Fruit fly (Drosophila melanogaster) whole organism, embryonic: Measurements from ENCODE around the gene CG42585.

Experiments used
- Bteb2 ChIP-seq: fragments of 200-800 bp; sonication (Bioruptor generic); optimal IDR thresholded peaks from 2 replicates; lab custom pipeline; 2016; ENCODE audit warnings: missing biosample characterization, missing genetic modification characterization
- CG10209 ChIP-seq: fragments of 200-800 bp; sonication (Bioruptor generic); optimal IDR thresholded peaks from 3 replicates; lab custom pipeline; 2017; ENCODE audit warnings: missing biosample characterization, mild to moderate bottlenecking, missing genetic modification characterization, missing genetic modification reagents
- CG11456 ChIP-seq: fragments of 200-800 bp; sonication (Bioruptor generic); IDR thresholded peaks from 3 replicates; pipeline ENCODE4 v1.3.6; 2022; ENCODE audit warnings: missing biosample characterization, missing genetic modification characterization
- CG12299 ChIP-seq: fragments of 200-800 bp; sonication (Bioruptor generic); optimal IDR thresholded peaks from 2 replicates; lab custom pipeline; 2018; ENCODE audit warnings: missing biosample characterization, mild to moderate bottlenecking, missing genetic modification characterization
- CG13287 ChIP-seq: fragments of 200-800 bp; sonication (Bioruptor generic); IDR thresholded peaks from 2 replicates; pipeline ENCODE4 v1.3.6; 2022; ENCODE audit warnings: missing biosample characterization, missing genetic modification characterization; ENCODE audit not compliant: partially characterized antibody
- CG14014 ChIP-seq: fragments of 200-800 bp; sonication (Bioruptor generic); IDR thresholded peaks from 2 replicates; pipeline ENCODE4 v1.3.6; 2022; ENCODE audit warnings: missing biosample characterization, missing genetic modification characterization
- CG1529 ChIP-seq: fragments of 200-800 bp; sonication (Bioruptor generic); optimal IDR thresholded peaks from 3 replicates; lab custom pipeline; 2018; ENCODE audit warnings: missing biosample characterization, missing genetic modification characterization
- CG15479 ChIP-seq: fragments of 200-800 bp; sonication (Bioruptor generic); optimal IDR thresholded peaks from 3 replicates; lab custom pipeline; 2019; ENCODE audit warnings: missing biosample characterization, mild to moderate bottlenecking, missing genetic modification characterization, moderate library complexity
- CG1602 ChIP-seq: fragments of 200-800 bp; sonication (Bioruptor generic); optimal IDR thresholded peaks from 3 replicates; lab custom pipeline; 2016; ENCODE audit warnings: missing biosample characterization, missing genetic modification characterization
- CG17802 ChIP-seq: fragments of 200-800 bp; sonication (Bioruptor generic); optimal IDR thresholded peaks from 2 replicates; lab custom pipeline; 2018; ENCODE audit warnings: missing biosample characterization, mild to moderate bottlenecking, missing genetic modification characterization, moderate library complexity
- CG2678 ChIP-seq: fragments of 200-800 bp; sonication (Bioruptor generic); optimal IDR thresholded peaks from 3 replicates; lab custom pipeline; 2019; ENCODE audit warnings: missing biosample characterization, mild to moderate bottlenecking, missing genetic modification characterization, moderate library complexity
- CG31224 ChIP-seq: fragments of 200-800 bp; sonication (Bioruptor generic); IDR thresholded peaks from 2 replicates; pipeline ENCODE4 v1.3.6; 2022; ENCODE audit warnings: missing biosample characterization, missing genetic modification characterization
- CG32767 ChIP-seq: fragments of 200-800 bp; sonication (Bioruptor generic); IDR thresholded peaks from 2 replicates; pipeline ENCODE4 v1.3.6; 2022; ENCODE audit warnings: missing biosample characterization, missing genetic modification characterization
- CG34422 ChIP-seq: fragments of 200-800 bp; sonication (Bioruptor generic); IDR thresholded peaks from 3 replicates; pipeline ENCODE4 v1.3.6; 2022; ENCODE audit warnings: missing biosample characterization, missing genetic modification characterization
- CG6765 ChIP-seq: fragments of 200-800 bp; sonication (Bioruptor generic); optimal IDR thresholded peaks from 3 replicates; lab custom pipeline; 2017; ENCODE audit warnings: missing biosample characterization, mild to moderate bottlenecking, missing genetic modification characterization
- CG7745 ChIP-seq: fragments of 200-800 bp; sonication (Bioruptor generic); optimal IDR thresholded peaks from 2 replicates; lab custom pipeline; 2018; ENCODE audit warnings: missing biosample characterization, mild to moderate bottlenecking, missing genetic modification characterization, moderate library complexity
- CG7839 ChIP-seq: fragments of 200-800 bp; sonication (Bioruptor generic); optimal IDR thresholded peaks from 3 replicates; lab custom pipeline; 2018; ENCODE audit warnings: missing biosample characterization, mild to moderate bottlenecking, missing genetic modification characterization, moderate library complexity
- CG8388 ChIP-seq: fragments of 200-800 bp; sonication (Bioruptor generic); optimal IDR thresholded peaks from 2 replicates; lab custom pipeline; 2019; ENCODE audit warnings: missing biosample characterization, mild to moderate bottlenecking, missing genetic modification characterization, moderate library complexity
- CG8765 ChIP-seq: fragments of 200-800 bp; sonication (Bioruptor generic); IDR thresholded peaks from 2 replicates; pipeline ENCODE4 v1.3.6; 2022; ENCODE audit warnings: missing biosample characterization, missing genetic modification characterization
- Camta ChIP-seq: fragments of 200-800 bp; sonication (Bioruptor generic); optimal IDR thresholded peaks from 2 replicates; lab custom pipeline; 2016; ENCODE audit warnings: missing biosample characterization, missing genetic modification characterization
- D19A ChIP-seq: fragments of 200-800 bp; optimal IDR thresholded peaks from 3 replicates; lab custom pipeline; 2019; ENCODE audit warnings: missing biosample characterization, mild to moderate bottlenecking, missing genetic modification characterization, moderate library complexity
- Deaf1 ChIP-seq: fragments of 200-800 bp; optimal IDR thresholded peaks from 3 replicates; lab custom pipeline; 2019; ENCODE audit warnings: missing biosample characterization, mild to moderate bottlenecking, missing genetic modification characterization, moderate library complexity
- HLHmδ ChIP-seq: fragments of 200-800 bp; sonication (Bioruptor generic); optimal IDR thresholded peaks from 2 replicates; lab custom pipeline; 2018; ENCODE audit warnings: missing biosample characterization, mild to moderate bottlenecking, missing genetic modification characterization, moderate library complexity
- HmgD ChIP-seq: fragments of 200-800 bp; sonication (Bioruptor generic); optimal IDR thresholded peaks from 3 replicates; lab custom pipeline; 2016; ENCODE audit warnings: missing biosample characterization, missing genetic modification characterization
- Nf-YA ChIP-seq: fragments of 200-800 bp; sonication (Bioruptor generic); IDR thresholded peaks from 2 replicates; pipeline ENCODE4 v1.3.6; 2022; ENCODE audit warnings: missing biosample characterization, missing genetic modification characterization
- Optix ChIP-seq: fragments of 200-800 bp; sonication (Bioruptor generic); IDR thresholded peaks from 3 replicates; pipeline ENCODE4 v1.3.6; 2022; ENCODE audit warnings: missing biosample characterization, missing genetic modification characterization
- TFAM ChIP-seq: fragments of 200-800 bp; sonication (Bioruptor generic); optimal IDR thresholded peaks from 2 replicates; lab custom pipeline; 2017; ENCODE audit warnings: missing biosample characterization, missing genetic modification characterization, inconsistent platforms
- Trl ChIP-seq, 3 experiments: fragments of >200 bp in 2 of 3; fragments of 200-800 bp in 1 of 3; sonication (Bioruptor generic) in 1 of 3; optimal IDR thresholded peaks; 2 replicates in 1 of 3; 3 replicates in 2 of 3; lab custom pipeline; 2016 to 2017; ENCODE audit warnings: missing biosample characterization in 1 of 3, missing genetic modification characterization in 1 of 3
- az2 ChIP-seq: fragments of 200-800 bp; sonication (Bioruptor generic); optimal IDR thresholded peaks from 3 replicates; lab custom pipeline; 2016; ENCODE audit warnings: missing biosample characterization, missing genetic modification characterization
- cad ChIP-seq: fragments of >200 bp; optimal IDR thresholded peaks from 2 replicates; lab custom pipeline; 2017; ENCODE audit warnings: missing biosample characterization, missing genetic modification characterization
- ci ChIP-seq: fragments of 200-800 bp; sonication (Bioruptor generic); IDR thresholded peaks from 3 replicates; pipeline ENCODE4 v1.3.6; 2022; ENCODE audit warnings: missing biosample characterization, missing genetic modification characterization
- crp ChIP-seq, 2 experiments: fragments of 200-800 bp; sonication (Bioruptor generic); optimal IDR thresholded peaks; 2 replicates in 1 of 2; 3 replicates in 1 of 2; lab custom pipeline; 2017; ENCODE audit warnings: missing biosample characterization in 2 of 2, missing genetic modification characterization in 2 of 2, mild to moderate bottlenecking in 1 of 2, moderate library complexity in 1 of 2
- dati ChIP-seq: fragments of 200-800 bp; sonication (Bioruptor generic); IDR thresholded peaks from 2 replicates; pipeline ENCODE4 v1.3.6; 2022; ENCODE audit warnings: missing biosample characterization, missing genetic modification characterization
- dmrt11E ChIP-seq: fragments of 200-800 bp; sonication (Bioruptor generic); optimal IDR thresholded peaks from 3 replicates; lab custom pipeline; 2018; ENCODE audit warnings: missing biosample characterization, mild to moderate bottlenecking, missing genetic modification characterization, moderate library complexity
- dysf ChIP-seq: fragments of 200-800 bp; sonication (Bioruptor generic); IDR thresholded peaks from 3 replicates; pipeline ENCODE4 v1.3.6; 2022; ENCODE audit warnings: missing biosample characterization, missing genetic modification characterization
- ewg ChIP-seq: fragments of 200-800 bp; sonication (Bioruptor generic); optimal IDR thresholded peaks from 3 replicates; lab custom pipeline; 2017; ENCODE audit warnings: mild to moderate bottlenecking, missing biosample characterization, missing genetic modification reagents, missing genetic modification characterization
- fru ChIP-seq: fragments of >200 bp; optimal IDR thresholded peaks from 2 replicates; lab custom pipeline; 2017
- ham ChIP-seq: fragments of 200-800 bp; sonication (Bioruptor generic); IDR thresholded peaks from 2 replicates; pipeline ENCODE4 v1.3.6; 2022; ENCODE audit warnings: missing biosample characterization, missing genetic modification characterization
- jumu ChIP-seq: fragments of 200-800 bp; sonication (Bioruptor generic); optimal IDR thresholded peaks from 3 replicates; lab custom pipeline; 2016; ENCODE audit warnings: missing biosample characterization, missing genetic modification characterization
- luna ChIP-seq: fragments of 200-800 bp; sonication (Bioruptor generic); optimal IDR thresholded peaks from 2 replicates; lab custom pipeline; 2016; ENCODE audit warnings: missing biosample characterization, missing genetic modification characterization
- mirr ChIP-seq: fragments of 200-800 bp; sonication (Bioruptor generic); optimal IDR thresholded peaks from 3 replicates; lab custom pipeline; 2018; ENCODE audit warnings: missing biosample characterization, mild to moderate bottlenecking, missing genetic modification characterization
- pita ChIP-seq: fragments of 200-800 bp; sonication (Bioruptor generic); optimal IDR thresholded peaks from 2 replicates; lab custom pipeline; 2017; ENCODE audit warnings: missing biosample characterization, mild to moderate bottlenecking, missing genetic modification characterization
- run ChIP-seq: fragments of 200-800 bp; sonication (Bioruptor generic); optimal IDR thresholded peaks from 3 replicates; lab custom pipeline; 2018; ENCODE audit warnings: missing biosample characterization, mild to moderate bottlenecking, missing genetic modification characterization
- schlank ChIP-seq: fragments of 200-800 bp; sonication (Bioruptor generic); optimal IDR thresholded peaks from 2 replicates; lab custom pipeline; 2018; ENCODE audit warnings: missing biosample characterization, mild to moderate bottlenecking, missing genetic modification characterization
- scrt ChIP-seq: fragments of 200-800 bp; sonication (Bioruptor generic); optimal IDR thresholded peaks from 2 replicates; lab custom pipeline; 2018; ENCODE audit warnings: missing biosample characterization, mild to moderate bottlenecking, missing genetic modification characterization, moderate library complexity
- sd ChIP-seq: fragments of 200-800 bp; sonication (Bioruptor generic); optimal IDR thresholded peaks from 3 replicates; lab custom pipeline; 2018; ENCODE audit warnings: missing biosample characterization, mild to moderate bottlenecking, missing genetic modification characterization, moderate library complexity
- so ChIP-seq: fragments of 200-800 bp; sonication (Bioruptor generic); IDR thresholded peaks from 3 replicates; pipeline ENCODE4 v1.3.6; 2022; ENCODE audit warnings: missing biosample characterization, missing genetic modification characterization
- ssp ChIP-seq: fragments of 200-800 bp; sonication (Bioruptor generic); IDR thresholded peaks from 2 replicates; pipeline ENCODE4 v1.3.6; 2022; ENCODE audit warnings: missing biosample characterization, missing genetic modification characterization
- tgo ChIP-seq: fragments of 200-800 bp; sonication (Bioruptor generic); IDR thresholded peaks from 3 replicates; pipeline ENCODE4 v1.3.6; 2022; ENCODE audit warnings: missing biosample characterization, missing genetic modification characterization
- tio ChIP-seq: fragments of 200-800 bp; sonication (Bioruptor generic); optimal IDR thresholded peaks from 2 replicates; lab custom pipeline; 2017; ENCODE audit warnings: missing biosample characterization, missing genetic modification characterization, inconsistent platforms
- wor ChIP-seq: fragments of 200-800 bp; sonication (Bioruptor generic); IDR thresholded peaks from 2 replicates; pipeline ENCODE4 v1.3.6; 2022; ENCODE audit warnings: missing biosample characterization, missing genetic modification characterization

CG42585 gene

DNA sequence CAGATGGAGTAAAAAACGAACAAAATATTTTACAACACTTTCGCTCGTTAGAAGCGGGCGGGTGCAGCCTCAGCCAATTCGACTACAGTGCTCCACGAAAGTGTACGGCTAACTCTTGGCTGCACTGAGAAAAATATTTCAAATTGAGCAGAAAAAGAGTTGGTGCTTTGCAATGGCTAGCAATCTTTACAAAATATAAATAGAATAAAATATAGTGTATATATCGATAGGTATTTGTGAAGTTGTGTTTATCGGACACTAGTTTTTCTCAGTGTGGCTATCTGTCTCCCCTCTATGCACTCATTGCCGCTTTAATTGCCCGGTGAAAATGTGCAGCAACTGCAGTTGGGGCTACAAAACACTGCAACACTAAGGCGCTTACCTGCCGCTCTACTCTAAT is 38.2 kb upstream of the CG42585 start (continued):
- TF ChIP-seq CG17802 (no peak), CG6765 (GFP tag; lab: Kevin White, UChicago) (no peak), run (peak; percentile 26), CG34422 (no peak), CG15479 (GFP tag; lab: Kevin White, UChicago) (no peak), so (GFP tag; lab: Robert Waterston, UW) (no peak), jumu (GFP tag; lab: Kevin White, UChicago) (no peak), CG1529 (GFP tag; lab: Kevin White, UChicago) (peak; percentile 56), fru (no peak), CG8388 (GFP tag; lab: Kevin White, UChicago) (peak; percentile 98), tio (peak; percentile 38), CG2678 (tag; lab: Kevin White, UChicago) (no peak), CG10209 (GFP tag; lab: Kevin White, UChicago) (peak; percentile 57), CG7839 (tag; lab: Kevin White, UChicago) (peak; percentile 71), CG7745 (tag; lab: Kevin White, UChicago) (no peak), CG14014 (GFP tag; lab: Robert Waterston, UW) (peak; percentile 24; the same call in 1 of the 2 replicates), Optix (GFP tag; lab: Robert Waterston, UW) (peak; percentile 73), HLHmδ (no peak), CG32767 (0 out of 2 replicates have a peak, but pooled peaks have one; percentile 47), luna (no peak), mirr (GFP tag; lab: Kevin White, UChicago) (no peak), crp (GFP tag; optimal IDR thresholded peaks at IDR 0.05; lab: Kevin White, UChicago) (peak in 1 of 2 experiments; percentile 8), pita (GFP tag; lab: Kevin White, UChicago) (no peak), scrt (GFP tag; lab: Kevin White, UChicago) (no peak), Deaf1 (no peak), CG13287 (GFP tag; lab: Robert Waterston, UW) (no peak), TFAM (GFP tag; lab: Kevin White, UChicago) (no peak), D19A (tag; lab: Kevin White, UChicago) (peak; percentile 59), tgo (peak; percentile 38; the same call in 2 of the 3 replicates), ssp (peak; percentile 49; the same call in 1 of the 2 replicates), Camta (GFP tag; lab: Kevin White, UChicago) (no peak), az2 (GFP tag; lab: Kevin White, UChicago) (peak; percentile 74), CG1602 (peak; percentile 57), ewg (GFP tag; lab: Kevin White, UChicago) (peak; percentile 67), CG31224 (GFP tag; lab: Robert Waterston, UW) (no peak), sd (no peak), Nf-YA (0 out of 2 replicates have a peak, but pooled peaks have one; percentile 53), ham (GFP tag; lab: Robert Waterston, UW) (no peak), dysf (peak; percentile 66; the same call in 1 of the 3 replicates), CG8765 (GFP tag; lab: Robert Waterston, UW) (no peak), schlank (tag; lab: Kevin White, UChicago) (no peak), Bteb2 (no peak), HmgD (GFP tag; lab: Kevin White, UChicago) (no peak), dati (GFP tag; lab: Robert Waterston, UW) (no peak), CG12299 (tag; lab: Kevin White, UChicago) (no peak), Trl (optimal IDR thresholded peaks at IDR 0.05; lab: Kevin White, UChicago) (no peak), Trl (GFP tag; optimal IDR thresholded peaks at IDR 0.05; lab: Kevin White, UChicago) (no peak), CG11456 (GFP tag; lab: Robert Waterston, UW) (peak; percentile 56; the same call in 1 of the 3 replicates), dmrt11E (peak; percentile 74), ci (GFP tag; lab: Robert Waterston, UW) (peak; percentile 91), wor (GFP tag; lab: Robert Waterston, UW) (peak; percentile 49), cad (no peak)
